Worm (Caenorhabditis elegans): ENCODE measurements around the gene fbxb-95.
"Not testable (repeated sequence)": the region's sequence is repeated elsewhere in the genome, so short reads cannot be mapped to it uniquely, and the experiment has no call there.

The fbxb-95 gene

ce11 chrII:1854094-1854493 is at the start of gene fbxb-95:
Gene fbxb-95 (plus strand): TSS chrII:1854394.
- not testable (repeated sequence) for TF ChIP-seq unc-62 (GFP tag; optimal IDR thresholded peaks at IDR 0.05)

ce11 chrII:1806358-1806757 is 47.8 kb upstream of the fbxb-95 start, which contains the start of gene C08F1.12:
Gene C08F1.12 (minus strand): TSS chrII:1806458.
- no peak for TF ChIP-seq unc-62 (GFP tag; optimal IDR thresholded peaks at IDR 0.05)

- TF ChIP-seq unc-62 (GFP tag; optimal IDR thresholded peaks at IDR 0.05), result no peak
These were observed 46.0 kb upstream of the fbxb-95 start, which contains the start of gene C08F1.8 for ce11 chrII:1808217-1808616. Gene C08F1.8 (minus strand): TSS chrII:1808317.

ce11 chrII:1816053-1816452 is 38.1 kb upstream of the fbxb-95 start:
- TF ChIP-seq unc-62 (GFP tag; optimal IDR thresholded peaks at IDR 0.05), result no peak

ce11 chrII:1818300-1818699 is 35.9 kb upstream of the fbxb-95 start, which contains the start of gene fbxb-10:
Gene fbxb-10 (minus strand): TSS chrII:1818400.
- TF ChIP-seq unc-62 (GFP tag; optimal IDR thresholded peaks at IDR 0.05), result no peak

- no peak for TF ChIP-seq unc-62 (GFP tag; optimal IDR thresholded peaks at IDR 0.05)
These were observed 34.1 kb upstream of the fbxb-95 start, which contains the start of gene fbxc-19 for ce11 chrII:1819944-1820570. Gene fbxc-19 (plus strand): TSS chrII:1820479.

- no peak for TF ChIP-seq unc-62 (GFP tag; optimal IDR thresholded peaks at IDR 0.05)
These were observed 33.4 kb upstream of the fbxb-95 start, which contains the start of gene fbxa-3 for ce11 chrII:1820774-1821173. Gene fbxa-3 (minus strand): TSS chrII:1820874.

ce11 chrII:1824329-1824728 is 29.9 kb upstream of the fbxb-95 start, which contains the start of gene math-41:
Gene math-41 (plus strand): TSS chrII:1824629.
- TF ChIP-seq unc-62 (GFP tag; optimal IDR thresholded peaks at IDR 0.05), result not testable (repeated sequence)

- TF ChIP-seq unc-62 (GFP tag; optimal IDR thresholded peaks at IDR 0.05), result no peak
These were observed 24.0 kb upstream of the fbxb-95 start, which contains the start of gene math-40 for ce11 chrII:1830182-1830682. Gene math-40 (plus strand): TSS chrII:1830632.

ce11 chrII:1831883-1832388 is 22.3 kb upstream of the fbxb-95 start, which contains the start of gene math-39:
Gene math-39 (plus strand): TSS chrII:1832338.
- TF ChIP-seq unc-62 (GFP tag; optimal IDR thresholded peaks at IDR 0.05), result no peak

ce11 chrII:1836204-1836603 is 18.0 kb upstream of the fbxb-95 start, which contains the start of gene T08E11.1:
Gene T08E11.1 (plus strand): TSS chrII:1836504.
- no peak for TF ChIP-seq unc-62 (GFP tag; optimal IDR thresholded peaks at IDR 0.05)

ce11 chrII:1842894-1843293 is 11.3 kb upstream of the fbxb-95 start, which contains the start of the genes C52E2.5 and C52E2.4:
Gene C52E2.5 (minus strand): TSS chrII:1842936.
Gene C52E2.4 (plus strand): TSS chrII:1843145.
- no peak for TF ChIP-seq unc-62 (GFP tag; optimal IDR thresholded peaks at IDR 0.05)

- TF ChIP-seq unc-62 (GFP tag; optimal IDR thresholded peaks at IDR 0.05), result no peak
These were observed 9.6 kb upstream of the fbxb-95 start for ce11 chrII:1844552-1844951.

ce11 chrII:1848109-1848508 is 6.1 kb upstream of the fbxb-95 start, which contains the start of gene fbxb-97:
Gene fbxb-97 (minus strand): TSS chrII:1848161.
- no peak for TF ChIP-seq unc-62 (GFP tag; optimal IDR thresholded peaks at IDR 0.05)

ce11 chrII:1850299-1850698 is 3.9 kb upstream of the fbxb-95 start, which contains the start of gene fbxb-96:
Gene fbxb-96 (minus strand): TSS chrII:1850399.
- no peak for TF ChIP-seq unc-62 (GFP tag; optimal IDR thresholded peaks at IDR 0.05)

ce11 chrII:1850840-1851294 is 3.3 kb upstream of the fbxb-95 start, which contains the start of gene C52E2.3:
Gene C52E2.3 (plus strand): TSS chrII:1851244.
- TF ChIP-seq unc-62 (GFP tag; optimal IDR thresholded peaks at IDR 0.05), result no peak
